Worm (Caenorhabditis elegans): Measurements from ENCODE around the gene qua-1.

DNA sequence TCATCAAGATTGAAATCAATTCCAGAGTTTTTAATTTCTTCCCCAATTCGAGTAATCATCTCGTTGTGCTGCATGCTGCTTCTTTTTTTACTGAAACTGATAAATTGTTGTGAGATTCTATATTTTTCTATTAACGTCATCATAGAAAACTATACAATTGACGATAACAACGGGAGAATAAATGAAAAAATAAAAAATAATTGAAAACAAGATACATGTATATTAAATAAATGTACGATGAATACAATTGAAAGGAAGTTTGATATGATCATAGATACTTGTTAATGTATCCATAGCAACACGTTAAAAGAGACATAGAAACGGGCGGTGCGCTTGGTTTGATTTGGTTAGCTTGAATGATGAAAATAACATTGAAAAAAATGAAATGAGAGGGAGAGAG, 8.1 kb upstream of the qua-1 start, which contains the start of gene T05C12.8:
- TF ChIP-seq fkh-8 (tag; optimal IDR thresholded peaks at IDR 0.05) (peak; percentile 85), nhr-11 (tag; optimal IDR thresholded peaks at IDR 0.05) (no peak), mab-9 (GFP tag; IDR thresholded peaks at IDR 0.05) (no peak), C04F5.9 (tag; optimal IDR thresholded peaks at IDR 0.05) (no peak), fkh-10 (GFP tag; optimal IDR thresholded peaks at IDR 0.05) (no peak), nhr-77 (tag; optimal IDR thresholded peaks at IDR 0.05) (no peak), nhr-28 (tag; optimal IDR thresholded peaks at IDR 0.05) (no peak), blmp-1 (tag; optimal IDR thresholded peaks at IDR 0.05) (no peak)
